In genomic region chr2L:14500383-14500782, dm6 we compare ENCODE assay signal across 1 fruit fly cellular context.
TF ChIP-seq lines count a peak whose summit lies in the region.

No protein-coding gene starts in this region.

TF ChIP-seq in whole organism, embryonic, 481 proteins besides CTCF, POLR2A, EP300 and RAD21 (continued from another document):
- TF ChIP-seq ssp (GFP tag; IDR thresholded peaks at IDR 0.05; lab: Robert Waterston, UW) (0 out of 2 replicates have a peak, but pooled peaks have one; percentile 21), zf30C (GFP tag; optimal IDR thresholded peaks at IDR 0.05; lab: Kevin White, UChicago) (no peak), CkIIα-i1 (GFP tag; IDR thresholded peaks at IDR 0.05; lab: Robert Waterston, UW) (no peak), CG14014 (GFP tag; IDR thresholded peaks at IDR 0.05; lab: Robert Waterston, UW) (peak; percentile 66), bowl (GFP tag; IDR thresholded peaks at IDR 0.05; lab: Robert Waterston, UW) (no peak), ash1 (GFP tag; optimal IDR thresholded peaks at IDR 0.05; lab: Kevin White, UChicago) (no peak), her (GFP tag; optimal IDR thresholded peaks at IDR 0.05; lab: Kevin White, UChicago) (no peak), CG14441 (GFP tag; IDR thresholded peaks at IDR 0.05; lab: Robert Waterston, UW) (peak; percentile 83; the same call in 1 of the 2 replicates)
